Worm (Caenorhabditis elegans): ENCODE results near the gene mrps-9.

Gene mrps-9

DNA sequence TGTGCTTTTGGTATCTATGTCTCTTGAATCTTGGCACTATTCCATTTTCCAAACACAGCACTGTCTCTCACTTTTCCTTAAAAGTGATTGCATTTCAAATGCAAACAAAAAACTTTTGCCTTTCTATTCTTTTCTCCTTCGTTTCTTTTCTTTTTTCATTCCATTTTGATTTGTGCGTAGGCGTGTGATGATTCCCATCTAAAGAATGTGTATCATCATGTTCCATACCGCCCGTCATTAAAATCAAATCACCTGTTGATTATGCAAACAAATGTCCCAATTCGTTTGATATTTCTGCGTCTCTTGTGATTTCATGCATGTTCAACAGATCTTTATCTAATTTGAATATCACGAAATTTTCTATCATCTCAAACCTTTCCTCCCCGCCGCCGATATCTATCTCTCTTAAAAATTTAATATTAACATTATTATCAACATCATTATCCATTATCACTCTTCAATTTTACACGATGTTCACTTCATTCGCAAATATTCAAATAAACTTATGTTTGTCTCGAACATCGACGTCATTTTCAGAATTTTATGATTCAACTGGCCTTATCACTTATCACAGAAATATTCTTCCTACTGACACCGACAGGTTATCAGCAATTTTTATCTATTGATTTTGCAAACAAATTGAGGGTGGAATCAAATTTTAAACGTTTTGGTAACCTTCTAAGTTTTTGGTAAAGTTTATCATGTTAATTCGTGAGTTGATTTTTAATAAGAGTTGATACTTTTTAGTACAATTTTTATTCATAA, 25.6 kb downstream of the mrps-9 start:
- TF ChIP-seq elt-2 (tag; optimal IDR thresholded peaks at IDR 0.05) (peak; percentile 89), rnt-1 (tag; optimal IDR thresholded peaks at IDR 0.05) (no peak)

DNA sequence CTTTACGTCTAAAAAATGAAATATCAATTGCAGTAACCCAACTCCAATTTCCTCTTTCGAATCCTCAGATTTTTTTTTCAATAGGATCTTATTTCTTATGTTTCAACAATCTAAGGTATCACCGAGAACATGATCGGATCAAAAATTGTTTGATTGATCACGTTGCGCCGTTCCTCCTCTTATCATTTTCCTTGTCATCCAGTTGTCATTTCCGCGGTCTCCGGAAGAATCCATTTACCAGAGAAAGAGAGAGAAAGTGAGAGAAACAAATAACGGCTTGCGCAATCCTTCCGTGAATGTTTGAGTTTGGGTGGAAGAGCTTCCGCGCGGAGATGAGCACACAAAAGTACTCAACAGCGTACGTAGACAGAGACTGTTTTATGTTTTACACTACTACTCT, 27.4 kb downstream of the mrps-9 start:
- TF ChIP-seq ceh-2 (tag; optimal IDR thresholded peaks at IDR 0.05) (no peak), unc-55 (GFP tag; optimal IDR thresholded peaks at IDR 0.05) (peak; percentile 56)

- TF ChIP-seq ref-2 (tag; optimal IDR thresholded peaks at IDR 0.05) (no peak), fkh-10 (GFP tag; optimal IDR thresholded peaks at IDR 0.05) (no peak), pag-3 (tag; optimal IDR thresholded peaks at IDR 0.05; ENCODE audit: borderline replicate concordance) (no peak), elt-2 (tag; optimal IDR thresholded peaks at IDR 0.05) (peak; percentile 30), elt-4 (tag; optimal IDR thresholded peaks at IDR 0.05) (no peak), hlh-15 (tag; optimal IDR thresholded peaks at IDR 0.05) (no peak), tbx-2 (tag; optimal IDR thresholded peaks at IDR 0.05) (peak; percentile 37), ets-4 (tag; optimal IDR thresholded peaks at IDR 0.05) (no peak)
Observed at ce11 chrIII:8298216-8298920, 32.5 kb downstream of the mrps-9 start.

ce11 chrIII:8299078-8299587, 33.3 kb downstream of the mrps-9 start:
- no peak for TF ChIP-seq nhr-232 (tag; optimal IDR thresholded peaks at IDR 0.05)
- TF ChIP-seq unc-42 (tag; optimal IDR thresholded peaks at IDR 0.05): peak; percentile 29

DNA sequence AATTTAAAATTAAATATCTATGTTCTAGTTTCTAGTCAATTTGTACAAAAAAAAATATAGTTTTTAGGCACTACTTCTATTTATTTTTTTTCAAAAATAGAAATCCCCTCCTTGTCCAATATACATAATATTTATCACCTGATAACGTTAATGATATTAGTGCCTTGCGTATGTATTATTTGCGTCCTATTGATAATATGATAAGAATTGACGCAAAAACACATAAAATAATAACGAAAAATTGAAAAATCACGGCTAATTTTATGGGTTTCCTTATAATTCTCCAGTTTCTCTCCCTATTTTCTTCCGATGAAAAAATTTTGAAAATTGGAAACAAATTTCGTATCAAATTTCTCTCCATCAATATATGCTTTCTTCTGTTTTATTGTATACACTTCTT, 33.9 kb downstream of the mrps-9 start:
- TF ChIP-seq elt-2 (tag; optimal IDR thresholded peaks at IDR 0.05): peak; percentile 82
- no peak for TF ChIP-seq ref-2 (tag; optimal IDR thresholded peaks at IDR 0.05)

DNA sequence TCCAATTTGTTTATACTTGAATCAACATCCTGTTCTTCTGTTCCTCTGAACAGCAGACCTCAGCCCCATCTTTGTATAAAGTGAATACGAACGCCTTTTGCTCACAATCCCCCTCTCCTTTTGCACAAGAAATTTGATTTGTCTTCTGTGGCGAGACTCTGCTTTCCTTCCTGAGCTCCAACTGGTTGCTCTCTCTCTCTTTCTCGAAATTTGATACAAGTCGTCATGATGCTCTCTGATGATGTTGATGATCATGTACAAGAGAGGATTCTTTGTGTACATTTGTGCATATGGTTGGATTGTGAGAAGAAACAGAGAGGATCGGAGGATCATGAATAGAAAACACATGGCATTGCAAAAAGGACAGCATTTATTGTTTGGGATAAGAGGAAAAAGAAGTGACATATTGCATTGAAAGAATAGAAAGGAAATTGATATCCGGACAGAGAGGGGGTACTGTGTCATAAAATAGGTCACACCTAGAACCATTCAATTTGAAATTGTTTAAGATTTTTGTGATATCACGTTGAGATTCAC, 35.1 kb downstream of the mrps-9 start:
- TF ChIP-seq eyg-1 (tag; optimal IDR thresholded peaks at IDR 0.05) (no peak), unc-42 (tag; optimal IDR thresholded peaks at IDR 0.05) (peak; percentile 22), unc-3 (GFP tag; conservative IDR thresholded peaks at IDR 0.05) (no peak), unc-3 (tag; optimal IDR thresholded peaks at IDR 0.05) (no peak), ceh-6 (GFP tag; optimal IDR thresholded peaks at IDR 0.05) (no peak), hlh-13 (GFP tag; optimal IDR thresholded peaks at IDR 0.05) (no peak), fkh-10 (GFP tag; optimal IDR thresholded peaks at IDR 0.05) (no peak), tbx-2 (tag; optimal IDR thresholded peaks at IDR 0.05) (no peak), pax-1 (tag; optimal IDR thresholded peaks at IDR 0.05) (no peak), ceh-34 (tag; optimal IDR thresholded peaks at IDR 0.05) (peak; percentile 82), unc-55 (GFP tag; optimal IDR thresholded peaks at IDR 0.05) (no peak), hlh-8 (tag; optimal IDR thresholded peaks at IDR 0.05) (peak; percentile 3), pqm-1 (tag; optimal IDR thresholded peaks at IDR 0.05) (no peak)

DNA sequence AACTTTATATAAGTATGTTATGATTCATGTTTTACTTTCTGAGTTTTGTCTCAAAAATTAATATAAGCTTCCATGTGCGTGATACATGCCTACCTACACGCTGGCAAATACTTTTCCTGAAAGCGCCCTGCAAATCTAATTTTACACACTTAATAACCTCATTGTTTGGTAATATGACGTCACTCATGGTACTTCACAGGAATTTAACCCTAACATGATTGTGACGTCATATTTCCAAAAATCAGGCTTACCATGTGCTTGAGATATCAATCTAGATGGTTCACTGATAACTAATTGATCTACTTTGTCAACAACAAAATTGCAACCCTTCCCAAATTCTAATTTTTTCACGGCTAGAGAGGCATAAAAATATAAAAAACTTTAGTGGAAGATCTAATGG, 37.6 kb downstream of the mrps-9 start:
- no peak for TF ChIP-seq hlh-6 (tag; optimal IDR thresholded peaks at IDR 0.05)
- TF ChIP-seq nhr-11 (tag; optimal IDR thresholded peaks at IDR 0.05): no peak
- TF ChIP-seq pag-3 (tag; optimal IDR thresholded peaks at IDR 0.05; ENCODE audit: borderline replicate concordance): no peak
- TF ChIP-seq ceh-14 (tag; optimal IDR thresholded peaks at IDR 0.05): no peak
- TF ChIP-seq ceh-30 (tag; optimal IDR thresholded peaks at IDR 0.05): no peak
- TF ChIP-seq ceh-19 (GFP tag; optimal IDR thresholded peaks at IDR 0.05): no peak
- no peak for TF ChIP-seq ceh-24 (tag; optimal IDR thresholded peaks at IDR 0.05)
- no peak for TF ChIP-seq sox-4 (tag; optimal IDR thresholded peaks at IDR 0.05)
- TF ChIP-seq fax-1 (tag; optimal IDR thresholded peaks at IDR 0.05): no peak
- no peak for TF ChIP-seq ceh-9 (tag; optimal IDR thresholded peaks at IDR 0.05)
- TF ChIP-seq unc-55 (GFP tag; optimal IDR thresholded peaks at IDR 0.05): no peak
- TF ChIP-seq mec-3 (tag; optimal IDR thresholded peaks at IDR 0.05; ENCODE audit: borderline replicate concordance): no peak
- no peak for TF ChIP-seq ceh-31 (tag; optimal IDR thresholded peaks at IDR 0.05)
- TF ChIP-seq fkh-6 (tag; optimal IDR thresholded peaks at IDR 0.05): no peak
- TF ChIP-seq gmeb-2 (tag; optimal IDR thresholded peaks at IDR 0.05): no peak
- no peak for TF ChIP-seq unc-86 (tag; optimal IDR thresholded peaks at IDR 0.05)
- TF ChIP-seq tbx-7 (tag; optimal IDR thresholded peaks at IDR 0.05): no peak
- no peak for TF ChIP-seq dmd-4 (tag; optimal IDR thresholded peaks at IDR 0.05; ENCODE audit: borderline replicate concordance)
